Worm (Caenorhabditis elegans) whole organism, L3 larva: Measurements from ENCODE around the gene F07B10.7.
"Not testable (repeated sequence)": the region's sequence is repeated elsewhere in the genome, so short reads cannot be mapped to it uniquely, and the experiment has no call there.

ENCODE experiments used
- R02D3.7 ChIP-seq: fragments of 150-350 bp; optimal IDR thresholded peaks from 2 replicates; lab custom pipeline; 2014; ENCODE audit warnings: missing biosample characterization, missing genetic modification characterization
- ZK546.5 ChIP-seq: sonication (generic microtip); optimal IDR thresholded peaks from 2 replicates; lab custom pipeline; 2017; ENCODE audit warnings: missing biosample characterization, missing genetic modification characterization
- aly-2 ChIP-seq: fragments of 150-350 bp; optimal IDR thresholded peaks from 2 replicates; lab custom pipeline; 2014; ENCODE audit warnings: missing biosample characterization, missing genetic modification characterization
- ceh-16 ChIP-seq: sonication (generic microtip); optimal IDR thresholded peaks from 2 replicates; lab custom pipeline; 2017; ENCODE audit warnings: missing biosample characterization, missing genetic modification characterization
- ceh-28 ChIP-seq: fragments of 150-350 bp; optimal IDR thresholded peaks from 2 replicates; lab custom pipeline; 2014; ENCODE audit warnings: missing biosample characterization, missing genetic modification reagents, missing genetic modification characterization
- ceh-9 ChIP-seq: sonication (generic microtip); optimal IDR thresholded peaks from 2 replicates; lab custom pipeline; 2018; ENCODE audit warnings: missing biosample characterization, missing genetic modification characterization
- daf-12 ChIP-seq: fragments of 150-350 bp; optimal IDR thresholded peaks from 2 replicates; lab custom pipeline; 2014; ENCODE audit warnings: missing biosample characterization, missing genetic modification reagents, missing genetic modification characterization
- egl-27 ChIP-seq: sonication (generic microtip); optimal IDR thresholded peaks from 4 replicates; lab custom pipeline; 2017; ENCODE audit warnings: missing biosample characterization, missing genetic modification reagents, missing genetic modification characterization
- egl-5 ChIP-seq: fragments of 150-350 bp; optimal IDR thresholded peaks from 2 replicates; lab custom pipeline; 2017; ENCODE audit warnings: missing biosample characterization, missing genetic modification reagents, missing genetic modification characterization, inconsistent platforms
- elt-1 ChIP-seq: fragments of 150-350 bp; optimal IDR thresholded peaks from 2 replicates; lab custom pipeline; 2014; ENCODE audit warnings: missing biosample characterization, missing genetic modification characterization
- elt-3 ChIP-seq, 3 experiments: fragments of 150-350 bp in 1 of 3; sonication (generic microtip) in 2 of 3; optimal IDR thresholded peaks; 2 replicates in 2 of 3; 4 replicates in 1 of 3; lab custom pipeline; 2014 to 2017; ENCODE audit warnings: missing biosample characterization in 3 of 3, missing genetic modification characterization in 3 of 3
- eor-1 ChIP-seq, 2 experiments: fragments of 150-350 bp; optimal IDR thresholded peaks; 2 replicates each; lab custom pipeline; 2014 to 2018; ENCODE audit warnings: missing biosample characterization in 2 of 2, missing genetic modification characterization in 2 of 2
- fkh-2 ChIP-seq: fragments of 150-350 bp; optimal IDR thresholded peaks from 2 replicates; lab custom pipeline; 2014; ENCODE audit warnings: missing biosample characterization, missing genetic modification reagents, missing genetic modification characterization
- fos-1 ChIP-seq: fragments of 150-350 bp; optimal IDR thresholded peaks from 2 replicates; lab custom pipeline; 2014; ENCODE audit warnings: missing biosample characterization, missing genetic modification characterization
- hmg-11 ChIP-seq: sonication (generic microtip); optimal IDR thresholded peaks from 2 replicates; lab custom pipeline; 2016; ENCODE audit warnings: missing genetic modification characterization, missing compliant biosample characterization
- jun-1 ChIP-seq: fragments of 150-350 bp; optimal IDR thresholded peaks from 2 replicates; lab custom pipeline; 2014; ENCODE audit warnings: missing biosample characterization, missing genetic modification reagents, missing genetic modification characterization
- lin-15B ChIP-seq: fragments of 150-350 bp; optimal IDR thresholded peaks from 2 replicates; lab custom pipeline; 2014; ENCODE audit warnings: missing biosample characterization, missing genetic modification characterization
- mdl-1 ChIP-seq: fragments of 150-350 bp; optimal IDR thresholded peaks from 2 replicates; lab custom pipeline; 2014; ENCODE audit warnings: missing biosample characterization, missing genetic modification characterization
- mml-1 ChIP-seq: fragments of 150-350 bp; sonication (generic microtip); optimal IDR thresholded peaks from 3 replicates; lab custom pipeline; 2014; ENCODE audit warnings: missing biosample characterization, missing genetic modification characterization
- nfya-1 ChIP-seq: sonication (generic microtip); optimal IDR thresholded peaks from 2 replicates; lab custom pipeline; 2017; ENCODE audit warnings: missing genetic modification characterization, mild to moderate bottlenecking, missing compliant biosample characterization, antibody characterized with exemption, moderate library complexity; ENCODE audit not compliant: insufficient read depth
- nhr-11 ChIP-seq: fragments of 150-350 bp; optimal IDR thresholded peaks from 2 replicates; lab custom pipeline; 2014; ENCODE audit warnings: missing biosample characterization, missing genetic modification characterization
- nhr-12 ChIP-seq: fragments of 150-350 bp; optimal IDR thresholded peaks from 2 replicates; lab custom pipeline; 2014; ENCODE audit warnings: missing biosample characterization, missing genetic modification characterization
- nhr-23 ChIP-seq: fragments of 150-350 bp; optimal IDR thresholded peaks from 2 replicates; lab custom pipeline; 2014; ENCODE audit warnings: missing biosample characterization, missing genetic modification reagents, missing genetic modification characterization
- nhr-237 ChIP-seq: fragments of 150-350 bp; optimal IDR thresholded peaks from 2 replicates; lab custom pipeline; 2014; ENCODE audit warnings: missing biosample characterization, missing genetic modification characterization
- nhr-25 ChIP-seq: sonication (generic microtip); optimal IDR thresholded peaks from 2 replicates; lab custom pipeline; 2017; ENCODE audit warnings: missing biosample characterization, missing genetic modification characterization
- nhr-28 ChIP-seq: fragments of 150-350 bp; optimal IDR thresholded peaks from 2 replicates; lab custom pipeline; 2014; ENCODE audit warnings: missing biosample characterization, missing genetic modification characterization
- nhr-43 ChIP-seq: sonication (generic microtip); optimal IDR thresholded peaks from 2 replicates; lab custom pipeline; 2016; ENCODE audit warnings: mild to moderate bottlenecking, missing genetic modification characterization, missing compliant biosample characterization; ENCODE audit not compliant: poor library complexity, severe bottlenecking
- nhr-67 ChIP-seq: fragments of 150-350 bp; optimal IDR thresholded peaks from 2 replicates; lab custom pipeline; 2014; ENCODE audit warnings: missing biosample characterization, missing genetic modification characterization
- nhr-76 ChIP-seq: fragments of 150-350 bp; sonication (generic microtip); optimal IDR thresholded peaks from 5 replicates; lab custom pipeline; 2014; ENCODE audit warnings: missing biosample characterization, missing genetic modification characterization
- nhr-77 ChIP-seq: fragments of 150-350 bp; optimal IDR thresholded peaks from 2 replicates; lab custom pipeline; 2014; ENCODE audit warnings: missing biosample characterization, missing genetic modification characterization
- pha-4 ChIP-seq: fragments of 150-350 bp; optimal IDR thresholded peaks from 2 replicates; lab custom pipeline; 2014; ENCODE audit warnings: missing biosample characterization, missing genetic modification reagents, missing genetic modification characterization
- pqm-1 ChIP-seq: fragments of 150-350 bp; optimal IDR thresholded peaks from 2 replicates; lab custom pipeline; 2017; ENCODE audit warnings: missing biosample characterization, missing genetic modification characterization, inconsistent platforms
- sea-2 ChIP-seq: fragments of 150-350 bp; sonication (generic microtip); optimal IDR thresholded peaks from 4 replicates; lab custom pipeline; 2014; ENCODE audit warnings: missing biosample characterization, missing genetic modification reagents, missing genetic modification characterization
- skn-1 ChIP-seq: fragments of 150-350 bp; optimal IDR thresholded peaks from 2 replicates; lab custom pipeline; 2014; ENCODE audit warnings: missing biosample characterization, missing genetic modification characterization
- snpc-4 ChIP-seq: fragments of 150-350 bp; optimal IDR thresholded peaks from 2 replicates; lab custom pipeline; 2014; ENCODE audit warnings: missing biosample characterization, missing genetic modification characterization
- tbx-2 ChIP-seq: sonication (generic microtip); optimal IDR thresholded peaks from 2 replicates; lab custom pipeline; 2016; ENCODE audit warnings: mild to moderate bottlenecking, missing genetic modification characterization, missing compliant biosample characterization
- unc-39 ChIP-seq: sonication (generic microtip); optimal IDR thresholded peaks from 4 replicates; lab custom pipeline; 2017; ENCODE audit warnings: missing biosample characterization, missing genetic modification characterization
- unc-62 ChIP-seq: fragments of 150-350 bp; sonication (generic microtip); optimal IDR thresholded peaks from 4 replicates; lab custom pipeline; 2014; ENCODE audit warnings: missing biosample characterization, missing genetic modification reagents, missing genetic modification characterization
- zag-1 ChIP-seq: fragments of 150-350 bp; optimal IDR thresholded peaks from 2 replicates; lab custom pipeline; 2014; ENCODE audit warnings: missing biosample characterization, missing genetic modification characterization
- ztf-11 ChIP-seq: fragments of 150-350 bp; optimal IDR thresholded peaks from 2 replicates; lab custom pipeline; 2014; ENCODE audit warnings: missing biosample characterization, missing genetic modification characterization
- ztf-4 ChIP-seq: fragments of 150-350 bp; optimal IDR thresholded peaks from 2 replicates; lab custom pipeline; 2014; ENCODE audit warnings: missing biosample characterization, missing genetic modification characterization

Gene F07B10.7

DNA sequence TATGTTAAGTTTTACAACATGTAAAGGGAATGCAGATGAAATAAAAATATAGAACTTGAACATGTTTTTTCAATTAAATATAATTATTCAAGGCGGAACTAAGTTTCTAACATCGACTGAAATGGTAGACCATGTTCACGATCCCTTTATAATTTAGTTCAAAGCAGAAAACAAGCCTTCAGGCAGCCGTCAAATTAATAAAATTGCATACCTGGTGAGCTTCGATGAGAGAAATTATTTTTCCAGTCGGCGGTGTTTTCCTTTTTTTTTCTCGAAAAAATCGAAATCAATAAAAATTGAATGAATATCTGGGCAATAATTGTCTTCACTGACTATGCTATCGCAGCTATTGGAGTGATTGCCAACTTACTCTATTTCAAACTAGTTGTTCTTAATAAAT is 30.4 kb upstream of the F07B10.7 start, which contains the start of gene C03E10.1:
C03E10.1 (plus strand) TSS at position 301 of the 400 bp plus-strand sequence.
- TF ChIP-seq nhr-67 (tag; lab: Kevin White, UChicago) (no peak), mml-1 (tag; lab: Kevin White, UChicago) (no peak), ztf-11 (tag; lab: Kevin White, UChicago) (no peak), nhr-76 (tag; lab: Kevin White, UChicago) (no peak), lin-15B (tag; lab: Kevin White, UChicago) (no peak), elt-1 (no peak), nhr-237 (tag; lab: Kevin White, UChicago) (no peak), snpc-4 (tag; lab: Kevin White, UChicago) (no peak), egl-27 (tag; lab: Kevin White, UChicago) (no peak), hmg-11 (tag; lab: Kevin White, UChicago) (no peak), fos-1 (tag; lab: Kevin White, UChicago) (no peak), nhr-11 (tag; lab: Kevin White, UChicago) (no peak)

DNA sequence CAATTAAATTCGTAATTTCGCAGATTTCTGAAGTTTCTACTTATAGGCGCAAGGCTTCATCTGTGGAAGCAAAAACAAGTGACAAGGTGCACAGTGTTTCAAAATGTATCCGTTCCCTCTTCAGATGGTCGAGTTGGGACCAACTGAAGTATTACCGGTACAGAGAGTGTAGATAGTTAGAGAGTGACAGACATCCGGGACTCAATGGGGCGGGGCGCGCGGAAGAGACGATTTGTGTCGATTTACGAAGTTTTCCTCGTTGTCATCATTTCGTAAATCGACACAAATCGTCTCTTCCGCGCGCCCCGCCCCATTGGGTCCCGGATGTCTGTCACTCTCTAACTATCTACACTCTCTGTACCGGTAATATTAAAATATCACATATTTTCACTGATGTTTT is 25.6 kb upstream of the F07B10.7 start, which contains the start of gene C03E10.3:
C03E10.3 (plus strand) TSS at position 301 of the 400 bp plus-strand sequence.
- TF ChIP-seq snpc-4, mml-1, nhr-76 (tag; lab: Kevin White, UChicago): not testable (repeated sequence)

DNA sequence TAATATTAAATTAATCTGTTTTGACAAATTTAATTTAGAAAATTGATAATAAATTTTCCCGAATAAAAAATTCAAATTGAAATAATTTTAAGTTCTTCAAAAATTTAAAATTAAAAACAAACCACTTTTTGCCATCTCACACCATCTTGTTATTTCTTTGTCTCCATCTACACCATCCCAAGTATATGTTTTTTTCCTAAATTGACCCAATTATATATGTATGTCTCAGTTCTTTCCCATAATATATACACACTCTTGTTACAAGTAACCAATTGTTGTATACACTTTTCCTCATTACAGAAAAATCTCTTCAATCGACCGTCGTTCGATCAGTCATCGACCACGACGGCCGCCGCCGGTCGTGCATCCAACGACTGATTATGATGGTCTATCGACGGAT is 21.8 kb upstream of the F07B10.7 start, which contains the start of gene gly-20:
gly-20 (plus strand) TSS at position 301 of the 400 bp plus-strand sequence.
- TF ChIP-seq unc-62 (GFP tag; lab: Kevin White, UChicago) = no peak
- no peak for TF ChIP-seq nfya-1 (tag; lab: Kevin White, UChicago)
- TF ChIP-seq nhr-28 (tag; lab: Kevin White, UChicago) = no peak

DNA sequence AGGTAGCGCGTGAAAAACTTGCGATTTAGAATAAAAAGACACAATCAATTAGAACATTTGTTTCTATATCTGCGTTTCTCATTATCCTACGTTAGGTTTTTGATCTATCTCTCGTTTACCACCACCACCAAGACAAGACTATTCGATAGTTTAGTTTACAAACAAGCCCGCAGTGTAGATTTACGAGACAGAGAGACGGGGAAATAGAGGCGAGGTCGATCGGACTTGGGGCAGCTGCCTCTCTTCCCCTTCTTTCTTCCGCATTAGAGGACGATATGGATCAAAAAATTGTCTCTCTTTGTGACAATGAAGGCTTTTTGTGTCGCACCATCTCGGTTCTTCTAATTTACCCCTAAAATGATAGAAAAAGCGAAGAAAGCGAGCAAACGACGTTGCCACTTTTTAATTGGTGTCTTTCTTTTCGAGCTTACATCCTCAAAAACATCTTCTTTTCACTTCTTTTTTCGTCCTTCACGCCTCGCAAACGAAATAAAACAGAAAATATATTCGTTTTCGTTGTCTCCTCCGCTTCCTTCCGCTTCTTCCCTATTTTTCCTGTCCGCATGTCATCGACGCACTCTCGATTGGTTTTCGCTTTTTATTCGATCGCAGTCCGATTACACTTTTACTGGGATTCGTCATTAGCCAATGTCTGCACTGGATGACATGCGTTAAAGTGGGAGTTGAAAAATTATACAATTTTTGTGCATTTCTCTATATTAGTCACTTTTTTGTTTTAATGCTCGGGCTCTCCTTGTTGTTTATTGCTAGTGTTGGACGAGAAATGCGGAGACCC is 21.1 kb upstream of the F07B10.7 start:
- TF ChIP-seq pha-4 = peak; percentile 39
- no peak for TF ChIP-seq skn-1 (tag; lab: Kevin White, UChicago)
- no peak for TF ChIP-seq snpc-4 (tag; lab: Kevin White, UChicago)
- no peak for TF ChIP-seq tbx-2 (tag; lab: Kevin White, UChicago)
- TF ChIP-seq ZK546.5 (tag; lab: Kevin White, UChicago) = no peak
- no peak for TF ChIP-seq ztf-11 (tag; lab: Kevin White, UChicago)
- TF ChIP-seq egl-5 (tag; lab: Kevin White, UChicago) = no peak
- no peak for TF ChIP-seq unc-39 (tag; lab: Kevin White, UChicago)
- TF ChIP-seq egl-27 (tag; lab: Kevin White, UChicago) = no peak
- no peak for TF ChIP-seq mml-1 (tag; lab: Kevin White, UChicago)
- TF ChIP-seq nhr-11 (tag; lab: Kevin White, UChicago) = no peak
- no peak for TF ChIP-seq jun-1 (tag; lab: Kevin White, UChicago)
- TF ChIP-seq nhr-43 (tag; lab: Kevin White, UChicago) = no peak
- TF ChIP-seq mdl-1 (tag; lab: Kevin White, UChicago) = no peak
- no peak for TF ChIP-seq nhr-237 (tag; lab: Kevin White, UChicago)
- TF ChIP-seq ceh-9 (tag; lab: Kevin White, UChicago) = no peak
- TF ChIP-seq elt-1 = no peak
- no peak for TF ChIP-seq zag-1
- no peak for TF ChIP-seq nhr-12
- TF ChIP-seq ceh-28 = peak; percentile 49
- TF ChIP-seq ceh-16 (tag; lab: Kevin White, UChicago) = no peak
- TF ChIP-seq eor-1 (tag; optimal IDR thresholded peaks at IDR 0.05; lab: Kevin White, UChicago) = no peak
- TF ChIP-seq daf-12 (tag; lab: Kevin White, UChicago) = no peak
- no peak for TF ChIP-seq nhr-67 (tag; lab: Kevin White, UChicago)
- no peak for TF ChIP-seq elt-3 (tag; optimal IDR thresholded peaks at IDR 0.05; lab: Kevin White, UChicago)
- no peak for TF ChIP-seq fos-1 (tag; lab: Kevin White, UChicago)
- TF ChIP-seq lin-15B (tag; lab: Kevin White, UChicago) = no peak
- no peak for TF ChIP-seq nhr-76 (tag; lab: Kevin White, UChicago)
- no peak for TF ChIP-seq aly-2 (tag; lab: Kevin White, UChicago)
- TF ChIP-seq nhr-25 = peak; percentile 45
- TF ChIP-seq sea-2 = no peak
- TF ChIP-seq hmg-11 (tag; lab: Kevin White, UChicago) = peak; percentile 20
- no peak for TF ChIP-seq fkh-2 (tag; lab: Kevin White, UChicago)
- no peak for TF ChIP-seq ztf-4 (tag; lab: Kevin White, UChicago)
- TF ChIP-seq pqm-1 (tag; lab: Kevin White, UChicago) = no peak
- peak; percentile 33 for TF ChIP-seq nhr-23 (tag; lab: Kevin White, UChicago)
- TF ChIP-seq nhr-77 (tag; lab: Kevin White, UChicago) = no peak
- TF ChIP-seq R02D3.7 = peak; percentile 28
